Worm (Caenorhabditis elegans): Measurements from ENCODE around the gene vpat-1.
A peak's percentile ranks its signal among the peaks of the same experiment; 100 is the strongest.

The vpat-1 gene

DNA sequence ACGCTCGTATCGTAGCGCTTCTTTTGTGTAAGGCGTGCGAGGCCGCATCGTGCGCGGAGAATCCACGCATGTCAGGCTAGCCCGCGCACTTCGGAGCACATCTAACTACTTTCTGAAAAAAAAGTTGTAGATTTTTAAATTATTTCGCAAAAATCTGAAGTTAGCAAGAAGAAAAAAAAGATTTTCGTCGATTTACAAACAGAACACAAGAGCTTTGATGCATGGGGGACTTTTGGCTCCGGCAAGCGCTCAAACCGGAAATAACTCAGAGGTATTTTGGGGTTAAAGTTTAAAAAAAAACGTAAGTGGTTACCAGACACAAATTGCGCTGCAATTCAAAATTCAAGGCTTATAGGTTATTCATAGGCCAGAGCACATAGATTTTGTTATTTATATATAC, 28.6 kb downstream of the vpat-1 start, which contains the start of the genes F55A4.13 and nlf-1:
Gene F55A4.13, minus strand, starts transcription at position 101 of the 400 bp plus-strand sequence.
Gene nlf-1, minus strand, starts transcription at position 112 of the 400 bp plus-strand sequence.
- TF ChIP-seq fos-1 (tag; optimal IDR thresholded peaks at IDR 0.05) (no peak), zag-1 (tag; optimal IDR thresholded peaks at IDR 0.05) (no peak), lsy-2 (tag; optimal IDR thresholded peaks at IDR 0.05) (no peak), gmeb-1 (tag; optimal IDR thresholded peaks at IDR 0.05) (no peak), lin-13 (GFP tag; optimal IDR thresholded peaks at IDR 0.05) (no peak), mdl-1 (tag; optimal IDR thresholded peaks at IDR 0.05) (no peak), ceh-82 (tag; optimal IDR thresholded peaks at IDR 0.05) (no peak), ztf-11 (tag; optimal IDR thresholded peaks at IDR 0.05) (no peak), mbf-1 (tag; optimal IDR thresholded peaks at IDR 0.05) (no peak), nhr-129 (tag; optimal IDR thresholded peaks at IDR 0.05) (no peak), aly-2 (tag; optimal IDR thresholded peaks at IDR 0.05) (no peak), nhr-25 (tag; optimal IDR thresholded peaks at IDR 0.05) (no peak), mab-5 (tag; optimal IDR thresholded peaks at IDR 0.05) (no peak), nhr-11 (tag; optimal IDR thresholded peaks at IDR 0.05) (no peak), ZK546.5 (tag; optimal IDR thresholded peaks at IDR 0.05) (no peak), dmd-4 (tag; optimal IDR thresholded peaks at IDR 0.05) (no peak), nhr-10 (tag; optimal IDR thresholded peaks at IDR 0.05) (no peak), C34F6.9 (tag; optimal IDR thresholded peaks at IDR 0.05) (no peak), blmp-1 (tag; optimal IDR thresholded peaks at IDR 0.05; ENCODE audit: insufficient read depth) (no peak), Y55F3AM.14 (GFP tag; optimal IDR thresholded peaks at IDR 0.05) (no peak)

DNA sequence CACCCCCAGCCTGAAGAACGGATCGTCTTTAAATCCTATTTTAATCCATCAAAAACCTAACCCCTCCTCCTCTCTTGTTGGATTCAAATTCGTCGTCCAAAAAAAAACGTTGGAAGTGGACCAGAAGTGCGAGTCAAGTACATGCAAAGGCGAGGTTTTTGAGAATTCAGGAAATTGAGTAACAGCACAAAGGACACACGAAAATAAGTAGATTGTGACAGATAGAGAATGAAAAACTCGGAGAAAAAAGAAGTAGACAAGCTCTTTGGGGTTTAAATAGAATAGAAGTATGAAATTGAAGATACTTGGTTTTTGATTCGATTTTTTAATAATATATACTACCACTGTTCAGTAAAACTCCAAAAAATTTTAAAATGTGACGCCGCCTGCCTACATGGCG, 31.3 kb downstream of the vpat-1 start:
- TF ChIP-seq elt-1 (tag; optimal IDR thresholded peaks at IDR 0.05) (no peak), ceh-16 (tag; optimal IDR thresholded peaks at IDR 0.05) (no peak), nhr-11 (tag; optimal IDR thresholded peaks at IDR 0.05) (no peak), blmp-1 (tag; optimal IDR thresholded peaks at IDR 0.05; ENCODE audit: insufficient read depth) (no peak), nhr-77 (tag; optimal IDR thresholded peaks at IDR 0.05) (no peak), nhr-129 (tag; optimal IDR thresholded peaks at IDR 0.05) (no peak)

DNA sequence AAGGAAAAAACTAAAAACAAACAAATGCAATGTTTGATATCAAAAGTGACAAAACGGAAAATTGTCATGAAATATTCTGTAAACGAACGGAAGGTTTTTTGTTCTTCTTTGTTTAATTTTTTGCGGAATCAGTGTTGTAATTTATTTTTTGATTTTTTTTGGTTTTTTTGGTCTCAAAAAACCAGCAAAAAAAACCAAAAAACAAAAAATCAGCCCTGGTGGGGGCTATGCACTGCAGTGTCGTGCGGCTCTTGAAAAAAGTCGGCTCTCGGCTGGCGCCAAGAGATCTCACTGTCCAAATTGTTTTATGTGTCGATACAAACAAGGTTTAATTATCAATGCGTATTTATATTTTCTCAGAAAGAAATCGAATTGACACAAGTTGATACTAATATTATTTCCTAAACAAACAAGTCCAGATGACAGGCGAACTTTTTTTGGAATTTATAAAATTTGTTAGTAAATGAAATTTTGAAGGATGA, 33.6 kb downstream of the vpat-1 start:
- TF ChIP-seq crh-2 (tag; optimal IDR thresholded peaks at IDR 0.05) (peak; percentile 18), nhr-25 (tag; optimal IDR thresholded peaks at IDR 0.05) (peak; percentile 37), nhr-21 (tag; optimal IDR thresholded peaks at IDR 0.05) (no peak), ama-1 (optimal IDR thresholded peaks at IDR 0.05) (peak; percentile 90), Y55F3AM.14 (GFP tag; optimal IDR thresholded peaks at IDR 0.05) (peak; percentile 51), dmd-4 (tag; optimal IDR thresholded peaks at IDR 0.05) (no peak), gmeb-1 (tag; optimal IDR thresholded peaks at IDR 0.05) (peak; percentile 55), alr-1 (tag; optimal IDR thresholded peaks at IDR 0.05) (no peak), lin-13 (GFP tag; optimal IDR thresholded peaks at IDR 0.05) (peak; percentile 16), sma-9 (GFP tag; optimal IDR thresholded peaks at IDR 0.05) (peak; percentile 35), sma-9 (tag; optimal IDR thresholded peaks at IDR 0.05) (no peak), ztf-11 (tag; optimal IDR thresholded peaks at IDR 0.05) (no peak), mbf-1 (tag; optimal IDR thresholded peaks at IDR 0.05) (no peak), ztf-1 (GFP tag; conservative IDR thresholded peaks at IDR 0.05) (no peak), lsy-2 (tag; optimal IDR thresholded peaks at IDR 0.05) (peak in 1 of 2 experiments; percentile 23), sma-3 (GFP tag; optimal IDR thresholded peaks at IDR 0.05) (peak; percentile 55)

DNA sequence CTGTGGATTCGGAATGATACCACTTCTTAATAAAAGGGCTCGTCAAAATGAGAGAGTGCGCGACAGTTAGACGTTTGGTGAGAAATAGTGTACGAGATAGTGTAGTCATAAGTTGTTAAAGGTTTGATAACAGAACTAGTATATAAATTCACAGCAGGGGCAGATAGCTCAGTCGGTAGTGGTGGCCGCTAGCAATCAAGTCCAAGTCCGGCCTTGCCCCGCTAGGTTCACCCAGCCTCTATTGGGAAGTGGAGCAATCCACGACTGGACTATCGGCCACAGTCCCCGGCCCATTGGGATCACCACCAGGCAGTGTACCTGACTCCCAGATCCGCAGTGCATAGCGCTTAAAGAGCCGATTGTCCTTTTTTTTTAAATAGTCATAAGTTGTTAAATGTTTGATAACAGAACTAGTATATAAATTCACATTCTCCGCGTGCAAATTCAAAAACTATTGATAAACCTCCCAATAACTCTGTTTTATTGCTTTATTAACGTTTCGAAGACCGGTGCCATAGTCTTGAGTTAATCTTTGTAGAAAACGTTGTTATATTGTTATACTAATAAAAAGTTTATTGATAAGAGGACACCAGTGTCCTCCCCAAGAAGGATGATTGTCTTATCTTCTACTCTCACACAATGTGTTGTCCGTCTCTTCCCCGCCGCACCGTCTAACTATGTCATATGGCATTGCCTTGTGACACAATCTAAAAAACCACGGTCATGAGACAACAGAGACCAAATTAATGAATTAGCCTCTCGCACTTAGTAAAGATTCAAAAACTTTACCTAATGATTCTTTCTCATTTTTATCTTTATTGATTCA, 35.2 kb downstream of the vpat-1 start:
- TF ChIP-seq dmd-4 (tag; optimal IDR thresholded peaks at IDR 0.05) (no peak), elt-1 (tag; optimal IDR thresholded peaks at IDR 0.05) (no peak), R02D3.7 (tag; optimal IDR thresholded peaks at IDR 0.05) (no peak), unc-39 (tag; optimal IDR thresholded peaks at IDR 0.05) (no peak), ama-1 (optimal IDR thresholded peaks at IDR 0.05) (peak; percentile 28), sma-3 (GFP tag; optimal IDR thresholded peaks at IDR 0.05) (peak; percentile 77), nhr-129 (tag; optimal IDR thresholded peaks at IDR 0.05) (peak; percentile 70), F13H6.1 (tag; optimal IDR thresholded peaks at IDR 0.05) (peak; percentile 49), skn-1 (tag; optimal IDR thresholded peaks at IDR 0.05) (no peak), snpc-4 (tag; optimal IDR thresholded peaks at IDR 0.05) (no peak), lin-11 (tag; optimal IDR thresholded peaks at IDR 0.05) (no peak), ztf-11 (tag; optimal IDR thresholded peaks at IDR 0.05) (no peak), nhr-77 (tag; optimal IDR thresholded peaks at IDR 0.05) (no peak), mbf-1 (tag; optimal IDR thresholded peaks at IDR 0.05) (no peak), lsy-2 (tag; optimal IDR thresholded peaks at IDR 0.05) (peak in 1 of 2 experiments; percentile 8), elt-3 (tag; optimal IDR thresholded peaks at IDR 0.05) (no peak), nhr-10 (tag; optimal IDR thresholded peaks at IDR 0.05) (no peak), egl-27 (tag; optimal IDR thresholded peaks at IDR 0.05) (peak; percentile 37), nhr-6 (tag; optimal IDR thresholded peaks at IDR 0.05) (peak; percentile 38), sma-9 (GFP tag; optimal IDR thresholded peaks at IDR 0.05) (peak; percentile 70), sma-9 (tag; optimal IDR thresholded peaks at IDR 0.05) (no peak), nhr-25 (tag; optimal IDR thresholded peaks at IDR 0.05) (peak; percentile 72), blmp-1 (tag; optimal IDR thresholded peaks at IDR 0.05; ENCODE audit: insufficient read depth) (peak; percentile 20), ztf-4 (tag; optimal IDR thresholded peaks at IDR 0.05) (no peak), alr-1 (tag; optimal IDR thresholded peaks at IDR 0.05) (no peak), mdl-1 (tag; optimal IDR thresholded peaks at IDR 0.05) (no peak), lin-13 (GFP tag; optimal IDR thresholded peaks at IDR 0.05) (no peak), aly-2 (tag; optimal IDR thresholded peaks at IDR 0.05) (no peak), mab-5 (tag; optimal IDR thresholded peaks at IDR 0.05) (no peak), ztf-1 (GFP tag; conservative IDR thresholded peaks at IDR 0.05) (no peak), nhr-237 (tag; optimal IDR thresholded peaks at IDR 0.05) (no peak), nhr-23 (tag; optimal IDR thresholded peaks at IDR 0.05) (no peak)

All from whole organism, L2 larva.